Worm (Caenorhabditis elegans): ENCODE measurements around the gene ZC373.5.

- TF ChIP-seq elt-2 (tag; optimal IDR thresholded peaks at IDR 0.05) (no peak), unc-86 (tag; optimal IDR thresholded peaks at IDR 0.05) (no peak), pqm-1 (tag; optimal IDR thresholded peaks at IDR 0.05) (no peak), sox-4 (tag; optimal IDR thresholded peaks at IDR 0.05) (no peak), mec-3 (tag; optimal IDR thresholded peaks at IDR 0.05; ENCODE audit: borderline replicate concordance) (no peak), ama-1 (optimal IDR thresholded peaks at IDR 0.05) (no peak), ceh-14 (tag; optimal IDR thresholded peaks at IDR 0.05) (no peak), lin-11 (tag; optimal IDR thresholded peaks at IDR 0.05) (no peak), F13H6.1 (tag; optimal IDR thresholded peaks at IDR 0.05) (no peak), ceh-6 (GFP tag; optimal IDR thresholded peaks at IDR 0.05) (no peak), ahr-1 (tag; optimal IDR thresholded peaks at IDR 0.05) (no peak)
These were observed 4.4 kb upstream of the ZC373.5 start for ce11 chrX:10078637-10079036.

Data from whole organism, late embryonic.